Fruit fly (Drosophila melanogaster): ENCODE measurements around the gene CG42249.

Gene CG42249

dm6 chrX:11090161-11090560, 5.9 kb upstream of the CG42249 start, which contains the start of gene CG2076 (continued):
- TF ChIP-seq CG4617 (GFP tag; optimal IDR thresholded peaks at IDR 0.05; ENCODE audit: borderline replicate concordance), result peak; percentile 12
- TF ChIP-seq grau (tag; optimal IDR thresholded peaks at IDR 0.05), result no peak
- no peak for TF ChIP-seq fd102C (GFP tag; optimal IDR thresholded peaks at IDR 0.05)
- peak; percentile 91 for TF ChIP-seq wek (GFP tag; optimal IDR thresholded peaks at IDR 0.05)
- no peak for TF ChIP-seq Jarid2 (GFP tag; optimal IDR thresholded peaks at IDR 0.05)
- TF ChIP-seq CG16813 (GFP tag; IDR thresholded peaks at IDR 0.05; ENCODE audit: partially characterized antibody), result peak; percentile 89
- TF ChIP-seq Doc3 (GFP tag; IDR thresholded peaks at IDR 0.05; ENCODE audit: partially characterized antibody), result peak; percentile 86
- no peak for TF ChIP-seq CG10431 (GFP tag; optimal IDR thresholded peaks at IDR 0.05)
- peak; percentile 87; the same call in 2 of the 3 replicates for TF ChIP-seq zen2 (GFP tag; IDR thresholded peaks at IDR 0.05; ENCODE audit: partially characterized antibody)
- TF ChIP-seq CG3995 (GFP tag; optimal IDR thresholded peaks at IDR 0.05), result peak; percentile 30
- TF ChIP-seq CG13287 (GFP tag; IDR thresholded peaks at IDR 0.05; ENCODE audit: partially characterized antibody), result peak; percentile 94
- peak; percentile 6 for TF ChIP-seq lbe (GFP tag; optimal IDR thresholded peaks at IDR 0.05)
- TF ChIP-seq gcm (GFP tag; optimal IDR thresholded peaks at IDR 0.05), result no peak
- TF ChIP-seq CG12391 (tag; optimal IDR thresholded peaks at IDR 0.05), result peak; percentile 4
- TF ChIP-seq CG11695 (GFP tag; IDR thresholded peaks at IDR 0.05), result no peak

dm6 chrX:11092201-11092600, 3.9 kb upstream of the CG42249 start, which contains the start of gene CG2061:
Gene CG2061, plus strand, starts transcription at chrX:11092492.
- TF ChIP-seq tup (GFP tag; optimal IDR thresholded peaks at IDR 0.05), result no peak
- TF ChIP-seq wdn (GFP tag; IDR thresholded peaks at IDR 0.05), result no peak
- TF ChIP-seq CG13287 (GFP tag; IDR thresholded peaks at IDR 0.05; ENCODE audit: partially characterized antibody), result peak; percentile 81
- TF ChIP-seq CG9437 (GFP tag; optimal IDR thresholded peaks at IDR 0.05), result no peak
- TF ChIP-seq Scr (GFP tag; IDR thresholded peaks at IDR 0.05; ENCODE audit: partially characterized antibody), result peak; percentile 80
- TF ChIP-seq ato (GFP tag; IDR thresholded peaks at IDR 0.05; ENCODE audit: partially characterized antibody), result peak; percentile 46; the same call in 1 of the 2 replicates
- TF ChIP-seq inv (GFP tag; IDR thresholded peaks at IDR 0.05; ENCODE audit: partially characterized antibody), result peak; percentile 66
- peak; percentile 56 for TF ChIP-seq Sry-δ (GFP tag; optimal IDR thresholded peaks at IDR 0.05)
- TF ChIP-seq Chrac-16 (GFP tag; optimal IDR thresholded peaks at IDR 0.05), result no peak
- no peak for TF ChIP-seq Bteb2 (GFP tag; optimal IDR thresholded peaks at IDR 0.05)
- TF ChIP-seq ken (GFP tag; IDR thresholded peaks at IDR 0.05), result no peak
- TF ChIP-seq CG17328 (GFP tag; IDR thresholded peaks at IDR 0.05), result no peak
- TF ChIP-seq Dp (GFP tag; optimal IDR thresholded peaks at IDR 0.05), result peak; percentile 38
- no peak for TF ChIP-seq Sox100B (GFP tag; optimal IDR thresholded peaks at IDR 0.05)
- TF ChIP-seq knrl (GFP tag; IDR thresholded peaks at IDR 0.05; ENCODE audit: partially characterized antibody), result peak; percentile 69; the same call in 2 of the 3 replicates
- TF ChIP-seq tna (GFP tag; IDR thresholded peaks at IDR 0.05; ENCODE audit: partially characterized antibody), result peak; percentile 72
- TF ChIP-seq Oaz (GFP tag; IDR thresholded peaks at IDR 0.05), result no peak
- no peak for TF ChIP-seq Awh (GFP tag; IDR thresholded peaks at IDR 0.05)
- no peak for TF ChIP-seq CkIIα-i1 (GFP tag; IDR thresholded peaks at IDR 0.05)
- TF ChIP-seq BEAF-32 (GFP tag; optimal IDR thresholded peaks at IDR 0.05), result peak; percentile 68
- TF ChIP-seq CG6791 (GFP tag; IDR thresholded peaks at IDR 0.05; ENCODE audit: partially characterized antibody), result peak; percentile 58; the same call in 2 of the 3 replicates
- TF ChIP-seq Pdp1 (GFP tag; optimal IDR thresholded peaks at IDR 0.05), result peak in 1 of 2 experiments; percentile 14
- no peak for TF ChIP-seq CG8089 (GFP tag; optimal IDR thresholded peaks at IDR 0.05)
- no peak for TF ChIP-seq cg (GFP tag; optimal IDR thresholded peaks at IDR 0.05)
- no peak; the same call in 1 of the 2 replicates for TF ChIP-seq CG42726 (GFP tag; IDR thresholded peaks at IDR 0.05; ENCODE audit: partially characterized antibody)
- no peak for TF ChIP-seq seq (GFP tag; IDR thresholded peaks at IDR 0.05)
- peak; percentile 63; the same call in 1 of the 2 replicates for TF ChIP-seq amos (GFP tag; IDR thresholded peaks at IDR 0.05; ENCODE audit: partially characterized antibody)
- TF ChIP-seq az2 (GFP tag; optimal IDR thresholded peaks at IDR 0.05), result no peak
- no peak for TF ChIP-seq YL-1 (GFP tag; optimal IDR thresholded peaks at IDR 0.05)
- TF ChIP-seq E2f2 (GFP tag; IDR thresholded peaks at IDR 0.05), result peak; percentile 57
- TF ChIP-seq esg (GFP tag; conservative IDR thresholded peaks at IDR 0.05), result no peak
- no peak for TF ChIP-seq ham (GFP tag; IDR thresholded peaks at IDR 0.05)
- TF ChIP-seq pzg (GFP tag; optimal IDR thresholded peaks at IDR 0.05), result peak; percentile 18
- TF ChIP-seq CG6689 (GFP tag; IDR thresholded peaks at IDR 0.05), result no peak

Measured in whole organism, embryonic.